Fruit fly (Drosophila melanogaster) whole organism, embryonic: ENCODE measurements around the gene nSMase.

Experiments
- CG1603 ChIP-seq: fragments of 200-800 bp; sonication (Bioruptor generic); optimal IDR thresholded peaks from 2 replicates; lab custom pipeline; 2019; ENCODE audit warnings: missing biosample characterization, mild to moderate bottlenecking, missing genetic modification characterization, moderate library complexity
- CG3281 ChIP-seq: fragments of 200-800 bp; sonication (Bioruptor generic); optimal IDR thresholded peaks from 3 replicates; lab custom pipeline; 2017; ENCODE audit warnings: missing biosample characterization, mild to moderate bottlenecking, missing genetic modification characterization
- CG6791 ChIP-seq: fragments of 200-800 bp; sonication (Bioruptor generic); IDR thresholded peaks from 3 replicates; pipeline ENCODE4 v1.3.6; 2022; ENCODE audit warnings: missing biosample characterization, missing genetic modification characterization; ENCODE audit not compliant: partially characterized antibody
- D19A ChIP-seq: fragments of 200-800 bp; optimal IDR thresholded peaks from 3 replicates; lab custom pipeline; 2019; ENCODE audit warnings: missing biosample characterization, mild to moderate bottlenecking, missing genetic modification characterization, moderate library complexity
- Gug ChIP-seq: fragments of 200-800 bp; sonication (Bioruptor generic); IDR thresholded peaks from 4 replicates; pipeline ENCODE4 v1.3.6; 2022; ENCODE audit warnings: missing biosample characterization, missing genetic modification characterization
- Hr39 ChIP-seq: fragments of >200 bp; optimal IDR thresholded peaks from 2 replicates; lab custom pipeline; 2017
- Sin3A ChIP-seq: fragments of >200 bp; optimal IDR thresholded peaks from 2 replicates; lab custom pipeline; 2018
- al ChIP-seq: fragments of 200-800 bp; sonication (Bioruptor generic); IDR thresholded peaks from 2 replicates; pipeline ENCODE4 v1.3.6; 2022; ENCODE audit warnings: missing biosample characterization, missing genetic modification characterization
- hth ChIP-seq: fragments of >200 bp; optimal IDR thresholded peaks from 2 replicates; lab custom pipeline; 2017; ENCODE audit warnings: inconsistent platforms
- lmd ChIP-seq: fragments of 200-800 bp; sonication (Bioruptor generic); IDR thresholded peaks from 2 replicates; pipeline ENCODE4 v1.3.6; 2022; ENCODE audit warnings: missing biosample characterization, missing genetic modification characterization
- lola ChIP-seq, 3 experiments: fragments of >200 bp in 2 of 3; fragments of 200-800 bp in 1 of 3; sonication (Bioruptor generic) in 1 of 3; optimal IDR thresholded peaks; 2 replicates each; lab custom pipeline; 2017 to 2019; ENCODE audit warnings: missing biosample characterization in 3 of 3, missing genetic modification characterization in 3 of 3, mild to moderate bottlenecking in 1 of 3, moderate library complexity in 1 of 3
- zfh1 ChIP-seq: fragments of 200-800 bp; sonication (Bioruptor generic); IDR thresholded peaks from 3 replicates; pipeline ENCODE4 v1.3.6; 2022; ENCODE audit warnings: missing biosample characterization, missing genetic modification characterization

- no peak for TF ChIP-seq Sin3A (lab: Kevin White, UChicago)
- no peak for TF ChIP-seq hth (lab: Kevin White, UChicago)
- TF ChIP-seq Hr39 (lab: Kevin White, UChicago), result no peak
- TF ChIP-seq CG1603 (tag; lab: Kevin White, UChicago), result no peak
- no peak for TF ChIP-seq Gug
- no peak for TF ChIP-seq CG3281 (GFP tag; lab: Kevin White, UChicago)
- no peak for TF ChIP-seq lmd (GFP tag; lab: Robert Waterston, UW)
- TF ChIP-seq al (GFP tag; lab: Robert Waterston, UW), result no peak
- no peak for TF ChIP-seq lola (GFP tag; optimal IDR thresholded peaks at IDR 0.05; lab: Kevin White, UChicago)
- TF ChIP-seq CG6791 (GFP tag; lab: Robert Waterston, UW), result no peak
- no peak for TF ChIP-seq zfh1 (GFP tag; lab: Robert Waterston, UW)
- TF ChIP-seq D19A (tag; lab: Kevin White, UChicago), result no peak
Observed at dm6 chr3L:3205349-3205748, 13.6 kb upstream of the nSMase start, which contains the start of gene CG32277.
